Worm (Caenorhabditis elegans) whole organism, early embryonic: ENCODE measurements around the gene str-262.

Experiments
- B0310.2 ChIP-seq: sonication (generic microtip); optimal IDR thresholded peaks from 2 replicates; lab custom pipeline; 2016; ENCODE audit warnings: mild to moderate bottlenecking, missing genetic modification characterization, missing compliant biosample characterization
- F13C5.2 ChIP-seq: sonication (generic microtip); optimal IDR thresholded peaks from 2 replicates; lab custom pipeline; 2017; ENCODE audit warnings: mild to moderate bottlenecking, missing genetic modification characterization, inconsistent platforms, missing compliant biosample characterization
- aly-1 ChIP-seq: sonication (generic microtip); optimal IDR thresholded peaks from 2 replicates; lab custom pipeline; 2016; ENCODE audit warnings: missing genetic modification characterization, missing compliant biosample characterization
- ama-1 ChIP-seq: fragments of 150-350 bp; optimal IDR thresholded peaks from 2 replicates; lab custom pipeline; 2014
- ceh-13 ChIP-seq: fragments of 200-800 bp; sonication (Bioruptor generic); optimal IDR thresholded peaks from 2 replicates; lab custom pipeline; 2018; ENCODE audit warnings: mild to moderate bottlenecking, missing genetic modification characterization, missing compliant biosample characterization
- ets-7 ChIP-seq: sonication (generic microtip); optimal IDR thresholded peaks from 2 replicates; lab custom pipeline; 2016; ENCODE audit warnings: missing genotype, missing genetic modification characterization, missing compliant biosample characterization
- flt-1 ChIP-seq: fragments of 200-800 bp; sonication (Bioruptor generic); IDR thresholded peaks from 2 replicates; pipeline ENCODE4 v1.3.6; 2022; ENCODE audit warnings: missing genetic modification characterization, missing compliant biosample characterization
- hmbx-1 ChIP-seq: sonication (generic microtip); optimal IDR thresholded peaks from 2 replicates; lab custom pipeline; 2016; ENCODE audit warnings: mild to moderate bottlenecking, missing genetic modification characterization, missing compliant biosample characterization
- hmg-4 ChIP-seq: fragments of 200-800 bp; sonication (Bioruptor generic); optimal IDR thresholded peaks from 2 replicates; lab custom pipeline; 2018; ENCODE audit warnings: mild to moderate bottlenecking, missing genetic modification characterization, missing compliant biosample characterization
- hnd-1 ChIP-seq: sonication (generic microtip); optimal IDR thresholded peaks from 2 replicates; lab custom pipeline; 2016; ENCODE audit warnings: missing genetic modification characterization, missing compliant biosample characterization
- pes-1 ChIP-seq: fragments of 200-800 bp; sonication (Bioruptor generic); IDR thresholded peaks from 2 replicates; pipeline ENCODE4 v1.3.6; 2022; ENCODE audit warnings: missing genetic modification reagents, missing genetic modification characterization, missing compliant biosample characterization
- scrt-1 ChIP-seq: fragments of 200-800 bp; sonication (Bioruptor generic); IDR thresholded peaks from 2 replicates; pipeline ENCODE4 v1.3.6; 2022; ENCODE audit warnings: missing genetic modification characterization, missing compliant biosample characterization
- tbx-11 ChIP-seq: fragments of 200-800 bp; sonication (Bioruptor generic); IDR thresholded peaks from 2 replicates; pipeline ENCODE4 v1.3.6; 2022; ENCODE audit warnings: missing genetic modification characterization, missing compliant biosample characterization
- tbx-37 ChIP-seq: fragments of 200-800 bp; sonication (Bioruptor generic); conservative IDR thresholded peaks from 2 replicates; pipeline ENCODE4 v1.3.6; 2022; ENCODE audit warnings: missing genetic modification reagents, missing genetic modification characterization, missing compliant biosample characterization

DNA sequence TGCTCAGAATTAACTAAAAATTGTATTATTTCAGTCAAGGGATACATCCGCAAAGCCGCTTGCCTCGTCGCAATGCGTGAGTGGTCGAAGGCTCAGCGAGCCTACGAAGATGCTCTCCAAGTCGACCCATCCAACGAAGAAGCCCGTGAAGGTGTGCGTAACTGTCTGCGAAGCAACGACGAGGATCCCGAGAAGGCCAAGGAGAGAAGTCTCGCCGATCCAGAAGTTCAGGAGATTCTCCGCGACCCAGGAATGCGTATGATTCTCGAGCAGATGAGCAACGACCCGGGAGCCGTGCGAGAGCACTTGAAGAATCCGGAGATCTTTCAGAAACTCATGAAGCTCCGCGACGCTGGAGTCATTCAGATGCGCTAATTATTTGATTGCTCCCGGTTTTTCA is 21.8 kb upstream of the str-262 start:
- TF ChIP-seq ama-1 (no peak), tbx-37 (GFP tag; lab: Robert Waterston, UW) (no peak), F13C5.2 (tag; lab: Kevin White, UChicago) (no peak), ceh-13 (GFP tag; lab: Kevin White, UChicago) (no peak), tbx-11 (GFP tag; lab: Robert Waterston, UW) (no peak), hnd-1 (tag; lab: Kevin White, UChicago) (no peak), hmg-4 (GFP tag; lab: Kevin White, UChicago) (no peak), hmbx-1 (tag; lab: Kevin White, UChicago) (no peak), pes-1 (GFP tag; lab: Robert Waterston, UW) (no peak), B0310.2 (tag; lab: Kevin White, UChicago) (no peak), ets-7 (no peak), flt-1 (GFP tag; lab: Robert Waterston, UW) (no peak), scrt-1 (no peak), aly-1 (tag; lab: Kevin White, UChicago) (no peak)
